Fruit fly (Drosophila melanogaster): Measurements from ENCODE around the gene Golgin104.

Golgin104 gene

DNA sequence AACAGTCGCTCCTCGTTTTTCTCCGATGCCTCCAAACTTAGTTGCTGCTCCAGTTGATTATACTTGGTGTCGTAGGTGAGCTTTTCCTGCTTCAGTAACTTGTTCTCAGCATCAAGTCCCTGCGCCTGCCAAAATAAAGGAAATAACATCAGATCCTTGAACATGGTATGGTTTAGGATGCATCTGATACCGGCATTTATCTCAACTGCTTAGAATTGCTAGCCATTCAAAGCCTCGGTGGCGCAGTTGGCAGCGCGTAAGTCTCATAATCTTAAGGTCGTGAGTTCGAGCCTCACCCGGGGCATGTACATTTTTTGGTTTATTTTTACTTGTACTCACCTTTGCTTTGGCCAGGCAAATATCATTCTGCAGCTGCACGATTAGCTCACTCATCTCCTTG is 2.1 kb downstream of the Golgin104 start:
- TF ChIP-seq CTCF (optimal IDR thresholded peaks at IDR 0.05) (no peak), CG8478 (optimal IDR thresholded peaks at IDR 0.05) (no peak)

DNA sequence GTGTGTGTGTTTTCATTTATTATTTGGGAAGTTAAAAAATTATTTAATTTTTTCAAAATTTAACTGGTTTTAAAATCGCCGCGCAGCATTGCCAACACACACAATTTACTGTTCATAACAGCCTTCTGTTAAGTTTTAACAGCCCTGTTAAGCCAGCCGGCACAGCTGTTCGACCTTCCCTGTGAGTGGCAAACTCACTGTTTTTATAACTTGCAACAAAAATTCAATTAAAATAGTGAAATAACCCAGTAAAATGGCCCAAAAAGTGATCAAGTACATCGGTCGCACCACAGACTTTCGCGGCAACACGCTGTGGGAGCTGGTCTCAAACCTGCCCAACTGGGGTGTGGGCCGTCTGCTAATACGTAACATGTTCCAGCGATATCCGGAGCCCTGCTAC is 3.8 kb downstream of the Golgin104 start, which contains the start of gene mRpS34:
Gene mRpS34, plus strand, starts transcription at position 161 of the 400 bp plus-strand sequence.
- TF ChIP-seq CTCF (optimal IDR thresholded peaks at IDR 0.05) = no peak
- no peak for TF ChIP-seq CG8478 (optimal IDR thresholded peaks at IDR 0.05)

DNA sequence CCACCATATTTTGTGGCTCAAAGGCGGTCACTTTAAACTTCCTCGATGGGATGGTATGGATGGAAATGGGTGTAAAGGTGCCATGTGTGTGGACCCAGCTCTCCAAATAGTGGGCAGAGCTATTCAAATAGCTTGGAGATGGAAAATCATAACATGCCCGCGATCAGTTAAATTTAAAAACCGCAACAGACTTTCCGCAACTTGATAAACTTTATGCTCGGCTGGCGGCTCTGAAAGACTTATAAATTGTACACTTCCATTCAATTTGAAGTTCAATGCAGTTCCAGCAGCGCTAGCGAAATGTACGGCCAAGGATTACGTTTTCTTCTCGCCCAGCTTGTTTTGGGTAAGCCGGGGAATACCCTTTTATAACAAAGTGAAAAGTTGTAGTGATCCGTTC is 5.7 kb downstream of the Golgin104 start, which contains the start of gene CG33257:
Gene CG33257, plus strand, starts transcription at position 301 of the 400 bp plus-strand sequence.
- TF ChIP-seq CG8478 (optimal IDR thresholded peaks at IDR 0.05) (no peak), CTCF (optimal IDR thresholded peaks at IDR 0.05) (no peak)

DNA sequence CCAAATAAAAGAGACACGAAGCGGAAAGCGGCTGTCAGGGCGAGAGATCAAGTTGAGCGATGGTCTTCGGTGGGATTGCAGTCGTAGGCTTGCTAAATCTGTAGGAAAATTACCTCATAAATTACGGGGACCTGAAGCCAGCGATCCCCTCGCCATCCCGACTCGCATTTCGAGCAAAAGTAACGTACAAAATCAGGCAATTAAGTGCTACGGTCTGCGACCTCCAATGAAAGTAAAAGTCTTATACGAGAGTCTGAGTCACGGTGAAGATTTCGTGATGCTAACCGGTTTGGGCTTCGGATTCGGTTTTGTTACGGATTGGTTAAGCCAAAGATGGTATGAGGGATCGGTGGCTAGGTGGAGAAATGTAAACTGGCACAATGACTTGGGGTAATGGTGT is 11.9 kb downstream of the Golgin104 start:
- TF ChIP-seq CTCF (optimal IDR thresholded peaks at IDR 0.05) = no peak
- no peak for TF ChIP-seq CG8478 (optimal IDR thresholded peaks at IDR 0.05)

DNA sequence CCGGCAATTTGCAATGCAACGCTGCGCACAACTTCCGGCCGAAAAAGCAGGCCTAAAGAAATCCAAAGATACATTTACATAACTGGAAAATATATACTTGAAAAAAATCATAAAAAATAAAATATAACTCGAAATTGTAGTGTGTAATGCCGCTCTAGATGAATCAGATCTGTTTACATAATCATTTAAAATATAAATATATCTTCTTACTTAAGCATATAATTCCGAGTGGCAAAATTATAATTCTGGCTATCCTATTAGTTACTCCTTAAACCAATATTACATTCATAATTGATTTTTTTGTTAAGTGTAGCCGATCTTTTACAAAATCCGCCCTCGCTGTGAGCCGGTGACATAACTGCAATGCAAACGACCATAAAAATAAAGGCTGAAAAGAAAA is 12.3 kb downstream of the Golgin104 start:
- no peak for TF ChIP-seq CG8478 (optimal IDR thresholded peaks at IDR 0.05)
- TF ChIP-seq CTCF (optimal IDR thresholded peaks at IDR 0.05) = no peak

DNA sequence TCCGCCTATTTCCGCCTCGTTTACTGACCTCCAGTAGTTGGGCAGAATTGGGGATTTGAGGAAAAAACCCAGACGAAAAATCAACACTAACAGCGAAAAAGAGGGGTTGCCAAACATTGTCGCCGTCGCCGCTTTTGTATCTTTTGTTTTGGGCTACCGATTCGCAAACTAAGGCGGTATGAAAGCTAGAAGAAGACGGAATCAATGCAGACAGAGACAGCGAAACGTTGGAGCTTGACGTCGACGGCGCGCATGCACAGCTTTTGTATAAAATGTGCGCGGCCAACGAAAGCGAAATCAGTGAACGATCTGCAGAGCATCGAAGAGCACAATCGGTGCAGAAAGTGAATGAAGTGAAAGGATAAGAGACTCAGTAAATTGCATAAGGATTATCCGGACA is 13.0 kb downstream of the Golgin104 start, which contains the start of gene CG4998:
Gene CG4998, plus strand, starts transcription at position 301 of the 400 bp plus-strand sequence.
- TF ChIP-seq CTCF (optimal IDR thresholded peaks at IDR 0.05) (no peak), CG8478 (optimal IDR thresholded peaks at IDR 0.05) (no peak)

DNA sequence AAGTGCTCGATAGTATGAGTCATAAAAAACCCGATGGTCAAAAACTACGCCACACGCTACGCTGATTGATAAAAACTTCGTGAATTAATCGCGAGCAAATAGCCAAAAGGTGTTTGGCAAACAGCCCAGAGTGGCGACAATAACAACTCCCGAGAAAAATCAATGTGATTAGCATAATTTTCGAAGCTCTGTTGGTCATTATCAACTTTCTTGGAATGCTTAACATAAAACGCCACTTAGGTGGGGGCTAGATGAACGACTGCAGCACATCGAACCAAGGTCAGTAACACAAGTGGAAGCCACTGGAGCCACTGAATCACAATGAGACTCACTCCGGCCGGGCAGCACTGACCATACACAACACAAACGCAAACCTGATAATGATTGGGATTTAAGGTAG is 14.0 kb downstream of the Golgin104 start:
- TF ChIP-seq CG8478 (optimal IDR thresholded peaks at IDR 0.05) = no peak
- TF ChIP-seq CTCF (optimal IDR thresholded peaks at IDR 0.05) = no peak

DNA sequence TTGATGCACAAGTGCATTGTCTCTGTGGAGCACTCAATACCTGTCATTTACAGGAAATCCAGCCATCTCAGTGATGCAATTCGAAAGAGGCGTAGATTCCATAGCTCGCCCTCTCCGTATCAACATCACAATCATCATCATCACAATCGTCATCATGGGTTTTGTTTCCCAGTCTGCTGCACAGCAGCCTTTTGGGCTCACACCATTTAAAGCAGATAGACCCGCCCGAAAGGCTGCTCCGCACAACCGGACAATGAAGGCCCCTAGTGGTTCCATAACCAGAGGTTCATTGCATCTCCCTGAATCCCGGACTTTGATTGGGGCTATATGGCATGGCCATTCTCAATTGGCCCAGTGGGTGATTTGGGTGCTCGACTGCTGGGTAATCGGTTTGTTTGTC is 16.9 kb downstream of the Golgin104 start:
- no peak for TF ChIP-seq CG8478 (optimal IDR thresholded peaks at IDR 0.05)
- no peak for TF ChIP-seq CTCF (optimal IDR thresholded peaks at IDR 0.05)

DNA sequence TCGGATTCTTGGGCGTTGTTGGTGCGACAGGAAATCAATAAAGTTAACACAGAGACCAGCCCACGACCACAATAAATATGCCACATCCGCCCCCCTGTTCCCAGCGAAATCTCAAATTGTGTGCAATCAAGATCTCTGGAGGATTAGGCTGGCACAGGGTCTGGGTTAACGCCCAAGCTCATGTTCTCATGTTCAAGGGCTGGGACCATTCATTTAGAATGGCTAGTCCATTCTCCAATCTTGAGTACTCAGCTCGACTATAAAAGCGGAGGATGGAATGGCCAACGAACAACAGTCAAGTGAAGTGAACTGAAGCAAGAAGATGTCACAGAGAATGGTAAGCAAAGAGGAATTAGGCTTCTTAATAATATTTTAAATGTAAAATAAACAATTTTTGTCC is 18.7 kb downstream of the Golgin104 start, which contains the start of gene CG13056:
Gene CG13056, plus strand, starts transcription at position 301 of the 400 bp plus-strand sequence.
- no peak for TF ChIP-seq CTCF (optimal IDR thresholded peaks at IDR 0.05)
- TF ChIP-seq CG8478 (optimal IDR thresholded peaks at IDR 0.05) = no peak

DNA sequence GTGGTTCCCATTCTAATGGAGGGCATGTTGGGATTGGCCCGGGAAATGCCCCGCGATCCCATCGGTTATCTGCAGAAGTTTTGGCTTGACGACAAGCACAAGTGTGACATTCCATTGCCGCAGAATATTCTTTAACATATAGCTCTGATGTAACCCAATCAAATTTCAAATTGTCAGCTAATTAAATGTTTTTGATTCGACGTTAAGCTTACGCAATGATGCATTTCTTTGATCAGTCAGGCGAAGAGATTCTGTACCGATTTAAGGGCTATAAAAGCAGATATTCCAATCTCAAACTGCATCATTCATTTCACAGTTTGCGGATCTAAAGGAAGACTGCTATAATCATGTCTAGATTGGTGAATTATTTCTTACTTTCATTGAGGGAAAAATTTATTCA is 20.1 kb downstream of the Golgin104 start, which contains the start of gene retinin:
Gene retinin, plus strand, starts transcription at position 301 of the 400 bp plus-strand sequence.
- TF ChIP-seq CG8478 (optimal IDR thresholded peaks at IDR 0.05) = no peak
- TF ChIP-seq CTCF (optimal IDR thresholded peaks at IDR 0.05) = no peak

DNA sequence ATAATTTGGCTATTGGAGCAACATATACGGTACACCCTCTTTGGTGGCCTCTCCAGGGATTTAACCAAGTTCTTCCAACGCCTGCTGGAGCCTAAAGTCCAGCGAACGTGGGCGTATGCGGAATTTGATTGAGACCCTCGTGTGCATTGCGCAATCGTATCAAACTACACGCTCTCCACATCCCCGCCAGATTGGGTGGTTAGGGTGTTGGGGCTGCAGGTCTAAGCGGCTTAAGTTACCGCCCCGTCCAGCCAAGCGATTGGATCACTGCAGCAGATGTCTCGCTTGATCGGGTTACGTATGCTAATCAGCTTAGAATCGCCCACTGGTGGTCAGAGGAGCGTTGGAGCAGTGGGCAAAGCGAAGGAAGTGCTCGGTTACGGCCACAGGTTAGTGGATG is 21.0 kb downstream of the Golgin104 start, which contains the start of gene CG33060:
Gene CG33060, plus strand, starts transcription at position 301 of the 400 bp plus-strand sequence.
- TF ChIP-seq CTCF (optimal IDR thresholded peaks at IDR 0.05) (no peak), CG8478 (optimal IDR thresholded peaks at IDR 0.05) (no peak)

DNA sequence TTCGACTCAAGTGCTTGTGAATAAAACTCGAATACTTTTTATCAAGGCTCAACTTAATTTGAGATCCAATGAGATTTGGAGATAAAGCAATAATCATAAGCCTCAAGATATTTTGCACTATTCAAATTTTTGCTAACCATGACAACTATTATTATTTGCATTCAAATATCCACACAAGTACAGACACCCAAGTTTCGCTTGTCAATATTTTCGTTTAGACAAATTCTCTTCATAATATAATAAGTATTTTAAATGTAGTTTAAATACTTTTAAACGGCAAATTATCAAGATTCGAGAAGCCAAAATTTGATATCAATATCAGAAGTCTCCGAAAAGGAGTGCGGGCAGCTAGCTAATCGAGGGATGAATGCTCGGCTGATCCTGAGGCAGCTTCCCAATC is 22.3 kb downstream of the Golgin104 start, which contains the start of gene CG33061:
Gene CG33061, plus strand, starts transcription at position 301 of the 400 bp plus-strand sequence.
- no peak for TF ChIP-seq CG8478 (optimal IDR thresholded peaks at IDR 0.05)
- no peak for TF ChIP-seq CTCF (optimal IDR thresholded peaks at IDR 0.05)

DNA sequence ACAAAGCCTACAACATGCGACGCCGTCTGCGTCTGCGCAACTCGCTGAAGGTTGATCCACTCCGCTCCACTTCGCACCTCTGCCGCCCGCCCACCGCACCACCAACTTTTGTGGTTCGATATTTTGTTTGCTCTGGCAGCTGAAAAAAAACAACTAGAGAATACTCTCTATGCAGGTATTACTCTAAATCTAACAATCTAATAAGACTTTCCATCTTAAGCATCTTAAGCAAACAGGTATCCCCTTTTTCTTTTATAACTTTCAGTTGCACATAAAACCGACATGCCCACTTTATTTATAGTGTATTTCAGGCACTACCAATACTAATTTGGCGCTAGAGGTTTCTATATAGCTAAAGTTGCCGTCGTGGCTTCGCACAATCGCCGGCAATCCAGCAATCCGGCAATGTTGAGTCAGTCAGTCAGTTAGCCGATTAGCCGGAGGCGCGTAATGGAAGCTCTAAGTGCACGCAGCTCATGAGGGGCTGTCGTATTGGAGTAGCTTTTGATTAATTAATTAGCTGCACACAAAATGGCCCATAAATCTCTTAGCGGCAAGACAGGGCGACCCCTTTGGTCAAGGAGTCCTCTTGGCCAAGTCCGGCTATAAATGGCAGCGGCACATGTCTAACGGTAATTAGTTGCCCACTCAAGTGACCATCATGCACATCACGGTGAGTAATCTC is 23.4 kb downstream of the Golgin104 start, which contains the start of gene CG13058:
Gene CG13058, plus strand, starts transcription at position 635 of the 685 bp plus-strand sequence.
- TF ChIP-seq CTCF (optimal IDR thresholded peaks at IDR 0.05) (no peak), CG8478 (optimal IDR thresholded peaks at IDR 0.05) (no peak)

DNA sequence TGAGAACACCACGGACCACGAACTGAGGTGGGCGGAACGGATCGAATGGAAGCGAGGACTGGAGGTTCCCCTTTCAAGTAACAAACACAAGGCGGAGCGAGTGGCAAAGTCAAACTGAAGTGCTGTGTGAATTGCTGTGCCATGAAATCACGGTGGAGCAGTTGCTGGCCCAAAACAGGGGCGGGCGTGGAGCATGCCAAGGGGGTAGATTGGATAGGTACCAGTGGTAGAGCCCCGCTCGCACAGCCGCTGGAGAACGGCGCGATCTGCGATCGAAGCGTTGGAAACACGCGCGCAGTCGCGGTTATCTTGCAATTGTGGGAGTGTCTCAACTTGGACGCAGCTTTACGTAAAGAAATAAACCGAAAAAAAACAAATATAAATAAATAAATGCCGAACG is 24.0 kb downstream of the Golgin104 start, which contains the start of gene CG13038:
Gene CG13038, minus strand, starts transcription at position 118 of the 400 bp plus-strand sequence.
- no peak for TF ChIP-seq CTCF (optimal IDR thresholded peaks at IDR 0.05)
- TF ChIP-seq CG8478 (optimal IDR thresholded peaks at IDR 0.05) = no peak

DNA sequence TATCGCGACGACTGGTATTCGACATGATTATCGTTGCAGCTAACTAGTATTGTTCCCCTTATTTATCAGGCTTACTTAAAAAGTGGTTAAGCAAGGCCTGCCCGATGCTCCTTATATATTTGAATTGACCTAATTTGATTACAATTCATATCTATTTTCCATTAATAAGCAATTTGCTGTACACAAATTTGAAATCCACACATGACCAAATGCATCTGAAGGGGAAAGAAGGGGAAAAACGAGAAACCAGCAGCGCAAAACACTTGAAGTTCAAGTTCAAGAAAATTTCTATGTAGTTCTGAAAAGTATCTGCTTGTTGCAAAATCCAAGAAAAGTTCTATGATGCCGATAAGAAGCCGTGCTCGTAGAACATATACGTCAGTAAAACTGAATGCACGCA is 25.1 kb downstream of the Golgin104 start, which contains the start of the genes CG13040 and CG13039:
Gene CG13040, minus strand, starts transcription at position 101 of the 400 bp plus-strand sequence.
Gene CG13039, minus strand, starts transcription at position 106 of the 400 bp plus-strand sequence.
- TF ChIP-seq CTCF (optimal IDR thresholded peaks at IDR 0.05) (no peak), CG8478 (optimal IDR thresholded peaks at IDR 0.05) (no peak)

DNA sequence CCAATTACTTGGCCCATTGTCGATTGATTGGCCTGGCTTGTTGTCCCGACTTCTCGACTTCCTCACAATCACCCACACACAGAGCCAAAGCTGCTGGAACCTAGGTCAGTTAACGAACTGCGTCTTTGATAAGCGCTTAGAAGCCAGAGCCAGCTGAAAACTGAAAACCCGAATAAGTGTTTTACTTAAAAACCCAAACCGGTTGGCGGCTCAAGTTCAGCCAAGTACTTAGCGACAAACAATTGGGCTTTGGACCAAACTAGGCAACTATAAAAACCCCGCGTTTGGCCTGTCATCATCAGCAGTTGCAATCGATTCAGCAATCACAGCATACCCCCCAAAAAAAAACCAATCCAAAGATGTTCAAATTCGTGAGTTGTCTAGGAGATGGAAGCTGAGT is 28.4 kb downstream of the Golgin104 start, which contains the start of gene CG13059:
Gene CG13059, plus strand, starts transcription at position 301 of the 400 bp plus-strand sequence.
- no peak for TF ChIP-seq CTCF (optimal IDR thresholded peaks at IDR 0.05)
